Fruit fly (Drosophila melanogaster): ENCODE results near the gene Sec61gamma.

The Sec61gamma gene

dm6 chrX:19637434-19638327 lies 5.4 kb upstream of the Sec61gamma start (continued):
- no peak for TF ChIP-seq fd96Cb (tag; optimal IDR thresholded peaks at IDR 0.05)
- no peak for TF ChIP-seq Taf1 (GFP tag; IDR thresholded peaks at IDR 0.05)
- no peak; the same call in 1 of the 2 replicates for TF ChIP-seq amos (GFP tag; IDR thresholded peaks at IDR 0.05; ENCODE audit: partially characterized antibody)
- TF ChIP-seq CG11560 (tag; IDR thresholded peaks at IDR 0.05), result no peak
- no peak for TF ChIP-seq hth (optimal IDR thresholded peaks at IDR 0.05)
- no peak for TF ChIP-seq crp (GFP tag; optimal IDR thresholded peaks at IDR 0.05)
- TF ChIP-seq NfI (GFP tag; optimal IDR thresholded peaks at IDR 0.05), result no peak
- TF ChIP-seq CG6813 (GFP tag; optimal IDR thresholded peaks at IDR 0.05), result no peak
- TF ChIP-seq Dref (GFP tag; IDR thresholded peaks at IDR 0.05), result no peak
- no peak for TF ChIP-seq CG32532 (GFP tag; IDR thresholded peaks at IDR 0.05)
- peak in 1 of 2 experiments; percentile 65 for TF ChIP-seq Trl (optimal IDR thresholded peaks at IDR 0.05)
- no peak for TF ChIP-seq Trl (GFP tag; optimal IDR thresholded peaks at IDR 0.05)
- TF ChIP-seq ro (GFP tag; IDR thresholded peaks at IDR 0.05), result no peak
- no peak for TF ChIP-seq grau (tag; optimal IDR thresholded peaks at IDR 0.05)
- TF ChIP-seq CrebB (tag; optimal IDR thresholded peaks at IDR 0.05), result no peak
- TF ChIP-seq Ada2b (GFP tag; IDR thresholded peaks at IDR 0.05), result no peak
- no peak for TF ChIP-seq gsb-n (tag; optimal IDR thresholded peaks at IDR 0.05)
- TF ChIP-seq Kr (GFP tag; optimal IDR thresholded peaks at IDR 0.05), result no peak
- TF ChIP-seq Tbp (GFP tag; optimal IDR thresholded peaks at IDR 0.05), result peak; percentile 47
- TF ChIP-seq CG4328 (GFP tag; optimal IDR thresholded peaks at IDR 0.05), result no peak
- TF ChIP-seq CG15479 (GFP tag; optimal IDR thresholded peaks at IDR 0.05), result peak; percentile 95
- TF ChIP-seq gfzf (GFP tag; optimal IDR thresholded peaks at IDR 0.05), result no peak
- no peak for TF ChIP-seq CG2202 (tag; optimal IDR thresholded peaks at IDR 0.05)
- TF ChIP-seq CG7963 (GFP tag; IDR thresholded peaks at IDR 0.05; ENCODE audit: partially characterized antibody), result no peak
- TF ChIP-seq CG10959 (GFP tag; IDR thresholded peaks at IDR 0.05), result no peak
- no peak for TF ChIP-seq CG10267 (tag; optimal IDR thresholded peaks at IDR 0.05)
- no peak for TF ChIP-seq Hr51 (GFP tag; optimal IDR thresholded peaks at IDR 0.05)
- TF ChIP-seq chm (GFP tag; IDR thresholded peaks at IDR 0.05), result 0 out of 2 replicates have a peak, but pooled peaks have one; percentile 8
- TF ChIP-seq HmgD (GFP tag; optimal IDR thresholded peaks at IDR 0.05), result no peak
- no peak for TF ChIP-seq Chrac-16 (GFP tag; optimal IDR thresholded peaks at IDR 0.05)
- TF ChIP-seq Deaf1 (tag; optimal IDR thresholded peaks at IDR 0.05), result peak; percentile 62
- TF ChIP-seq Bteb2 (GFP tag; optimal IDR thresholded peaks at IDR 0.05), result no peak
- TF ChIP-seq MESR4 (GFP tag; optimal IDR thresholded peaks at IDR 0.05), result peak; percentile 90
- no peak for TF ChIP-seq CG7271 (tag; optimal IDR thresholded peaks at IDR 0.05)
- TF ChIP-seq br (optimal IDR thresholded peaks at IDR 0.05), result no peak
- no peak for TF ChIP-seq ems (GFP tag; optimal IDR thresholded peaks at IDR 0.05)
- no peak for TF ChIP-seq sisA (GFP tag; IDR thresholded peaks at IDR 0.05)
- TF ChIP-seq CG33557 (GFP tag; optimal IDR thresholded peaks at IDR 0.05), result no peak
- no peak for TF ChIP-seq Atf-2 (GFP tag; optimal IDR thresholded peaks at IDR 0.05)
- no peak for TF ChIP-seq Sry-β (GFP tag; optimal IDR thresholded peaks at IDR 0.05)
- peak; percentile 18 for TF ChIP-seq YL-1 (GFP tag; optimal IDR thresholded peaks at IDR 0.05)
- no peak for TF ChIP-seq hkb (optimal IDR thresholded peaks at IDR 0.05)
- TF ChIP-seq hkb (GFP tag; IDR thresholded peaks at IDR 0.05), result no peak
- TF ChIP-seq dmrt11E (tag; optimal IDR thresholded peaks at IDR 0.05), result no peak
- 0 out of 3 replicates have a peak, but pooled peaks have one; percentile 8 for TF ChIP-seq Opbp (GFP tag; IDR thresholded peaks at IDR 0.05; ENCODE audit: partially characterized antibody)
- no peak for TF ChIP-seq CG15269 (tag; optimal IDR thresholded peaks at IDR 0.05)
- TF ChIP-seq mam (GFP tag; optimal IDR thresholded peaks at IDR 0.05), result no peak
- peak; percentile 56 for TF ChIP-seq pros (GFP tag; optimal IDR thresholded peaks at IDR 0.05)
- TF ChIP-seq pnt (GFP tag; optimal IDR thresholded peaks at IDR 0.05), result no peak
- TF ChIP-seq Hand (GFP tag; optimal IDR thresholded peaks at IDR 0.05), result no peak

Data from whole organism, embryonic.